Worm (Caenorhabditis elegans) whole organism, mixed stage, embryonic: ENCODE data around the gene cec-4.

Experiments used
- ces-1 ChIP-seq: fragments of 150-350 bp; optimal IDR thresholded peaks from 2 replicates; lab custom pipeline; 2014; ENCODE audit warnings: missing biosample characterization, missing genetic modification reagents, missing genetic modification characterization
- elt-1 ChIP-seq: sonication (generic microtip); optimal IDR thresholded peaks from 2 replicates; lab custom pipeline; 2017; ENCODE audit warnings: missing genetic modification characterization, mild to moderate bottlenecking, missing compliant biosample characterization, antibody characterized with exemption, moderate library complexity, borderline replicate concordance; ENCODE audit not compliant: insufficient read depth
- flh-1 ChIP-seq: fragments of 200-800 bp; sonication (Bioruptor generic); optimal IDR thresholded peaks from 2 replicates; lab custom pipeline; 2018; ENCODE audit warnings: mild to moderate bottlenecking, missing genetic modification characterization, moderate library complexity, missing compliant biosample characterization
- lsy-2 ChIP-seq: fragments of 150-350 bp; optimal IDR thresholded peaks from 2 replicates; lab custom pipeline; 2014; ENCODE audit warnings: missing biosample characterization, missing genetic modification characterization
- nhr-12 ChIP-seq: fragments of 150-350 bp; optimal IDR thresholded peaks from 2 replicates; lab custom pipeline; 2014; ENCODE audit warnings: missing biosample characterization, missing genetic modification characterization
- nhr-2 ChIP-seq: fragments of 150-350 bp; optimal IDR thresholded peaks from 2 replicates; lab custom pipeline; 2014; ENCODE audit warnings: missing biosample characterization, missing genetic modification characterization
- nhr-76 ChIP-seq: sonication (generic microtip); optimal IDR thresholded peaks from 2 replicates; lab custom pipeline; 2017; ENCODE audit warnings: missing biosample characterization, missing genetic modification characterization
- pha-4 ChIP-seq: fragments of 150-350 bp; optimal IDR thresholded peaks from 2 replicates; lab custom pipeline; 2018; ENCODE audit warnings: missing biosample characterization, missing genetic modification reagents, missing genetic modification characterization
- snpc-4 ChIP-seq: fragments of 150-350 bp; optimal IDR thresholded peaks from 2 replicates; lab custom pipeline; 2014; ENCODE audit warnings: missing biosample characterization, missing genetic modification characterization
- unc-39 ChIP-seq: fragments of 150-350 bp; optimal IDR thresholded peaks from 2 replicates; lab custom pipeline; 2014; ENCODE audit warnings: missing biosample characterization, missing genetic modification characterization
- ztf-11 ChIP-seq: fragments of 150-350 bp; optimal IDR thresholded peaks from 2 replicates; lab custom pipeline; 2014; ENCODE audit warnings: missing biosample characterization, missing genetic modification characterization

DNA sequence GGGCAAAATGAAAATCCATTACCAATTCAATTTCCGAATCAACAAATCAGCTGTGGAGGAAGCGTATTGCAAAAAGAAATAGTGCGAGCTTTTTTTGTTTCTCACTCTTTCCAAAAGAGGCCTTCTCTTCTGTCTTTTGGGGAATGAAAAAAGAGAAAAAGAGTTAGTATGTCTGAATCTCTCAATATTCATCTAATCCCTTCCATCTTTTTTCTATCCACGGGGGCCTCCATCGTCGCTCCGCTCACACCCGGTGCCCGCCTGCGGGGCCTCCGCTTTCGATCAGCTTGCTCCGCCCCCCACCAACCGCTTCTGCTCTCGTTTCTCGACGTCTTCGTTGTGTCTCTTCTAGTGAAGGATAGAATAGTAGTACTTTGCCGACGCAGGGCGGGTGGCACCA lies 43.7 kb downstream of the cec-4 start:
- TF ChIP-seq unc-39, result no peak
- TF ChIP-seq nhr-76 (tag; lab: Kevin White, UChicago), result no peak
- no peak for TF ChIP-seq lsy-2 (tag; lab: Kevin White, UChicago)
- no peak for TF ChIP-seq snpc-4
- TF ChIP-seq pha-4, result no peak
- no peak for TF ChIP-seq nhr-12 (tag; lab: Kevin White, UChicago)
- TF ChIP-seq ces-1 (GFP tag; lab: Kevin White, UChicago), result peak; percentile 67
- no peak for TF ChIP-seq nhr-2
- no peak for TF ChIP-seq elt-1 (tag; lab: Kevin White, UChicago)
- no peak for TF ChIP-seq ztf-11 (tag; lab: Kevin White, UChicago)
- TF ChIP-seq flh-1 (GFP tag; lab: Kevin White, UChicago), result no peak
